Comparison of ENCODE assay signal across 2 fruit fly cellular contexts in genomic region chr3L:721026-721425, dm6.
TF ChIP-seq lines count a peak whose summit lies in the region.

No protein-coding gene starts in this region.

TF ChIP-seq in whole organism, embryonic, 481 proteins besides CTCF, POLR2A, EP300 and RAD21 (continued from another document and continues in another):
- TF ChIP-seq seq (GFP tag; IDR thresholded peaks at IDR 0.05; lab: Robert Waterston, UW) (0 out of 2 replicates have a peak, but pooled peaks have one; percentile 19), CG13287 (GFP tag; IDR thresholded peaks at IDR 0.05; lab: Robert Waterston, UW; ENCODE audit: partially characterized antibody) (no peak), Dad (GFP tag; optimal IDR thresholded peaks at IDR 0.05; lab: Kevin White, UChicago) (peak; percentile 37), Camta (GFP tag; optimal IDR thresholded peaks at IDR 0.05; lab: Kevin White, UChicago) (peak; percentile 45), grn (GFP tag; optimal IDR thresholded peaks at IDR 0.05; lab: Kevin White, UChicago) (no peak), inv (GFP tag; IDR thresholded peaks at IDR 0.05; lab: Robert Waterston, UW; ENCODE audit: partially characterized antibody) (no peak), amos (GFP tag; IDR thresholded peaks at IDR 0.05; lab: Robert Waterston, UW; ENCODE audit: partially characterized antibody) (no peak), tna (GFP tag; IDR thresholded peaks at IDR 0.05; lab: Robert Waterston, UW; ENCODE audit: partially characterized antibody) (no peak), crol (GFP tag; IDR thresholded peaks at IDR 0.05; lab: Robert Waterston, UW) (no peak), tup (GFP tag; optimal IDR thresholded peaks at IDR 0.05; lab: Kevin White, UChicago) (no peak), dati (GFP tag; IDR thresholded peaks at IDR 0.05; lab: Robert Waterston, UW) (no peak), CG30431 (GFP tag; optimal IDR thresholded peaks at IDR 0.05; lab: Kevin White, UChicago) (no peak), B-H2 (GFP tag; optimal IDR thresholded peaks at IDR 0.05; lab: Kevin White, UChicago) (no peak), ftz-f1 (GFP tag; optimal IDR thresholded peaks at IDR 0.05; lab: Kevin White, UChicago) (no peak), CG11398 (GFP tag; optimal IDR thresholded peaks at IDR 0.05; lab: Kevin White, UChicago) (no peak), repo (GFP tag; optimal IDR thresholded peaks at IDR 0.05; lab: Kevin White, UChicago) (no peak), caup (GFP tag; optimal IDR thresholded peaks at IDR 0.05; lab: Kevin White, UChicago; ENCODE audit: severe bottlenecking) (no peak), CG33557 (GFP tag; optimal IDR thresholded peaks at IDR 0.05; lab: Kevin White, UChicago) (no peak), HLH3B (GFP tag; IDR thresholded peaks at IDR 0.05; lab: Robert Waterston, UW) (no peak), btn (GFP tag; optimal IDR thresholded peaks at IDR 0.05; lab: Kevin White, UChicago) (no peak), CG17802 (tag; optimal IDR thresholded peaks at IDR 0.05; lab: Kevin White, UChicago) (no peak), CG6254 (GFP tag; optimal IDR thresholded peaks at IDR 0.05; lab: Kevin White, UChicago) (no peak), pros (GFP tag; optimal IDR thresholded peaks at IDR 0.05; lab: Kevin White, UChicago) (no peak), Hand (GFP tag; optimal IDR thresholded peaks at IDR 0.05; lab: Kevin White, UChicago) (no peak), CG30403 (GFP tag; optimal IDR thresholded peaks at IDR 0.05; lab: Kevin White, UChicago) (peak; percentile 6), CG43689 (GFP tag; IDR thresholded peaks at IDR 0.05; lab: Robert Waterston, UW) (no peak), eve (GFP tag; optimal IDR thresholded peaks at IDR 0.05; lab: Kevin White, UChicago) (no peak), pan (optimal IDR thresholded peaks at IDR 0.05; lab: Kevin White, UChicago) (no peak), pan (GFP tag; optimal IDR thresholded peaks at IDR 0.05 in 1 of 2, IDR thresholded peaks at IDR 0.05 in 1 of 2) (no peak), CG6175 (GFP tag; IDR thresholded peaks at IDR 0.05; lab: Robert Waterston, UW) (no peak), az2 (GFP tag; optimal IDR thresholded peaks at IDR 0.05; lab: Kevin White, UChicago) (no peak), Kr (GFP tag; optimal IDR thresholded peaks at IDR 0.05; lab: Kevin White, UChicago) (no peak), al (GFP tag; IDR thresholded peaks at IDR 0.05; lab: Robert Waterston, UW) (no peak), dimm (GFP tag; IDR thresholded peaks at IDR 0.05; lab: Robert Waterston, UW) (no peak), CG6654 (GFP tag; optimal IDR thresholded peaks at IDR 0.05; lab: Kevin White, UChicago) (no peak), CG10431 (GFP tag; optimal IDR thresholded peaks at IDR 0.05; lab: Kevin White, UChicago) (no peak), ato (GFP tag; IDR thresholded peaks at IDR 0.05; lab: Robert Waterston, UW; ENCODE audit: partially characterized antibody) (no peak), Lpt (GFP tag; optimal IDR thresholded peaks at IDR 0.05; lab: Kevin White, UChicago) (no peak), CG1024 (GFP tag; IDR thresholded peaks at IDR 0.05; lab: Robert Waterston, UW) (no peak), CG11504 (tag; optimal IDR thresholded peaks at IDR 0.05; lab: Kevin White, UChicago) (peak; percentile 9), Mes4 (GFP tag; optimal IDR thresholded peaks at IDR 0.05; lab: Kevin White, UChicago) (no peak), nmo (GFP tag; optimal IDR thresholded peaks at IDR 0.05; lab: Kevin White, UChicago) (peak; percentile 38), Sox102F (GFP tag; optimal IDR thresholded peaks at IDR 0.05; lab: Kevin White, UChicago) (no peak), sens (GFP tag; lab: Kevin White, UChicago) (peak; percentile 95), CG12659 (GFP tag; optimal IDR thresholded peaks at IDR 0.05; lab: Kevin White, UChicago) (no peak), Poxn (GFP tag; IDR thresholded peaks at IDR 0.05; lab: Robert Waterston, UW) (no peak), dmrt11E (tag; optimal IDR thresholded peaks at IDR 0.05; lab: Kevin White, UChicago) (peak; percentile 70), Antp (GFP tag; optimal IDR thresholded peaks at IDR 0.05; lab: Kevin White, UChicago) (peak; percentile 24), z (GFP tag; IDR thresholded peaks at IDR 0.05; lab: Robert Waterston, UW) (no peak), oc (tag; optimal IDR thresholded peaks at IDR 0.05; lab: Kevin White, UChicago) (peak; percentile 51), CG42726 (GFP tag; IDR thresholded peaks at IDR 0.05; lab: Robert Waterston, UW; ENCODE audit: partially characterized antibody) (no peak), Dip3 (GFP tag; optimal IDR thresholded peaks at IDR 0.05; lab: Kevin White, UChicago) (no peak), mirr (GFP tag; optimal IDR thresholded peaks at IDR 0.05; lab: Kevin White, UChicago) (no peak), ac (GFP tag; optimal IDR thresholded peaks at IDR 0.05; lab: Kevin White, UChicago) (no peak), exex (tag; optimal IDR thresholded peaks at IDR 0.05; lab: Kevin White, UChicago) (no peak), CG12071 (GFP tag; optimal IDR thresholded peaks at IDR 0.05; lab: Kevin White, UChicago) (no peak), fd64A (GFP tag; optimal IDR thresholded peaks at IDR 0.05; lab: Kevin White, UChicago) (no peak), CG9215 (GFP tag; IDR thresholded peaks at IDR 0.05; lab: Robert Waterston, UW) (no peak), Pdp1 (GFP tag; optimal IDR thresholded peaks at IDR 0.05; lab: Kevin White, UChicago) (peak in 1 of 2 experiments; percentile 58), CG9932 (GFP tag; IDR thresholded peaks at IDR 0.05; lab: Robert Waterston, UW) (no peak), Blimp-1 (GFP tag; optimal IDR thresholded peaks at IDR 0.05; lab: Kevin White, UChicago) (peak; percentile 36), aop (GFP tag; IDR thresholded peaks at IDR 0.05; lab: Robert Waterston, UW) (no peak), run (tag; optimal IDR thresholded peaks at IDR 0.05; lab: Kevin White, UChicago) (no peak), Sox100B (GFP tag; optimal IDR thresholded peaks at IDR 0.05; lab: Kevin White, UChicago) (no peak), sima (GFP tag; optimal IDR thresholded peaks at IDR 0.05; lab: Kevin White, UChicago) (no peak), Sry-β (GFP tag; optimal IDR thresholded peaks at IDR 0.05; lab: Kevin White, UChicago) (no peak), CG17612 (GFP tag; IDR thresholded peaks at IDR 0.05; lab: Robert Waterston, UW) (no peak), bab2 (GFP tag; optimal IDR thresholded peaks at IDR 0.05; lab: Kevin White, UChicago) (no peak), ttk (GFP tag; IDR thresholded peaks at IDR 0.05; lab: Robert Waterston, UW) (peak; percentile 48)

TF ChIP-seq in whole organism, prepupa, 60 proteins besides CTCF, POLR2A, EP300 and RAD21 (continued from another document):
- peak; percentile 40 for TF ChIP-seq OdsH (GFP tag; optimal IDR thresholded peaks at IDR 0.05; lab: Kevin White, UChicago)
- TF ChIP-seq CG11294 (GFP tag; IDR thresholded peaks at IDR 0.05; lab: Robert Waterston, UW), result peak; percentile 65
- peak; percentile 40 for TF ChIP-seq Eip75B (GFP tag; optimal IDR thresholded peaks at IDR 0.05; lab: Kevin White, UChicago)
- TF ChIP-seq CG4318 (GFP tag; optimal IDR thresholded peaks at IDR 0.05; lab: Kevin White, UChicago), result peak; percentile 57
- peak; percentile 83 for TF ChIP-seq CG8119 (GFP tag; IDR thresholded peaks at IDR 0.05; lab: Robert Waterston, UW)
- peak in 1 of 2 experiments; percentile 57 for TF ChIP-seq salr (GFP tag; optimal IDR thresholded peaks at IDR 0.05; lab: Kevin White, UChicago)
- peak; percentile 8 for TF ChIP-seq lz (GFP tag; optimal IDR thresholded peaks at IDR 0.05; lab: Kevin White, UChicago)
- TF ChIP-seq CG31627 (GFP tag; optimal IDR thresholded peaks at IDR 0.05; lab: Kevin White, UChicago), result no peak
